Fruit fly (Drosophila melanogaster) whole organism, prepupa: ENCODE data around the gene slp2.

Experiments used
- Blimp-1 ChIP-seq: fragments of 200-800 bp; sonication (Bioruptor generic); optimal IDR thresholded peaks from 3 replicates; lab custom pipeline; 2017; ENCODE audit warnings: missing biosample characterization, missing genetic modification characterization, mild to moderate bottlenecking, moderate library complexity, missing genetic modification reagents
- CG10631 ChIP-seq: fragments of 200-800 bp; sonication (Bioruptor generic); optimal IDR thresholded peaks from 2 replicates; lab custom pipeline; 2016; ENCODE audit warnings: missing biosample characterization, missing genetic modification characterization
- CG11294 ChIP-seq: fragments of 200-800 bp; sonication (Bioruptor generic); IDR thresholded peaks from 2 replicates; pipeline ENCODE4 v1.3.6; 2022; ENCODE audit warnings: missing biosample characterization, missing genetic modification characterization
- CG11762 ChIP-seq: fragments of 200-800 bp; sonication (Bioruptor generic); optimal IDR thresholded peaks from 3 replicates; lab custom pipeline; 2016; ENCODE audit warnings: missing biosample characterization, missing genetic modification characterization; ENCODE audit not compliant: insufficient read depth
- CG11902 ChIP-seq: fragments of 200-800 bp; sonication (Bioruptor generic); optimal IDR thresholded peaks from 3 replicates; lab custom pipeline; 2016; ENCODE audit warnings: missing biosample characterization, missing genetic modification characterization
- CG15336 ChIP-seq: fragments of 200-800 bp; sonication (Bioruptor generic); IDR thresholded peaks from 2 replicates; pipeline ENCODE4 v1.3.6; 2022; ENCODE audit warnings: missing biosample characterization, missing genetic modification characterization
- CG1621 ChIP-seq: fragments of 200-800 bp; sonication (Bioruptor generic); optimal IDR thresholded peaks from 3 replicates; lab custom pipeline; 2018; ENCODE audit warnings: missing biosample characterization, mild to moderate bottlenecking, missing genetic modification characterization
- CG16779 ChIP-seq: fragments of 200-800 bp; sonication (Bioruptor generic); optimal IDR thresholded peaks from 3 replicates; lab custom pipeline; 2017; ENCODE audit warnings: missing biosample characterization, mild to moderate bottlenecking, missing genetic modification characterization
- CG3032 ChIP-seq: fragments of 200-800 bp; optimal IDR thresholded peaks from 2 replicates; lab custom pipeline; 2019; ENCODE audit warnings: missing biosample characterization, mild to moderate bottlenecking, missing genetic modification characterization, moderate library complexity
- CG32006 ChIP-seq: fragments of 200-800 bp; sonication (Bioruptor generic); optimal IDR thresholded peaks from 3 replicates; lab custom pipeline; 2017; ENCODE audit warnings: missing biosample characterization, mild to moderate bottlenecking, missing genetic modification characterization
- CG34406 ChIP-seq: fragments of 200-800 bp; sonication (Bioruptor generic); optimal IDR thresholded peaks from 3 replicates; lab custom pipeline; 2016; ENCODE audit warnings: missing biosample characterization, missing genetic modification characterization
- CG3919 ChIP-seq: fragments of 200-800 bp; sonication (Bioruptor generic); optimal IDR thresholded peaks from 3 replicates; lab custom pipeline; 2016; ENCODE audit warnings: missing biosample characterization, missing genetic modification characterization
- CG4318 ChIP-seq: fragments of 200-800 bp; sonication (Bioruptor generic); optimal IDR thresholded peaks from 3 replicates; lab custom pipeline; 2017; ENCODE audit warnings: missing biosample characterization, mild to moderate bottlenecking, missing genetic modification characterization
- CG6276 ChIP-seq: fragments of 200-800 bp; sonication (Bioruptor generic); optimal IDR thresholded peaks from 2 replicates; lab custom pipeline; 2017; ENCODE audit warnings: missing biosample characterization, mild to moderate bottlenecking, missing genetic modification characterization
- CG6808 ChIP-seq: fragments of 200-800 bp; sonication (Bioruptor generic); optimal IDR thresholded peaks from 3 replicates; lab custom pipeline; 2017; ENCODE audit warnings: missing biosample characterization, missing genetic modification characterization, mild to moderate bottlenecking, moderate library complexity, missing genetic modification reagents
- CG6854 ChIP-seq: fragments of 200-800 bp; sonication (Bioruptor generic); optimal IDR thresholded peaks from 2 replicates; lab custom pipeline; 2017; ENCODE audit warnings: missing biosample characterization, mild to moderate bottlenecking, missing genetic modification characterization
- CG7368 ChIP-seq: fragments of 200-800 bp; sonication (Bioruptor generic); optimal IDR thresholded peaks from 3 replicates; lab custom pipeline; 2016; ENCODE audit warnings: missing biosample characterization, missing genetic modification characterization
- CG8119 ChIP-seq: fragments of 200-800 bp; sonication (Bioruptor generic); IDR thresholded peaks from 3 replicates; pipeline ENCODE4 v1.3.6; 2022; ENCODE audit warnings: missing biosample characterization, missing genetic modification characterization
- CG8319 ChIP-seq: fragments of 200-800 bp; sonication (Bioruptor generic); optimal IDR thresholded peaks from 3 replicates; lab custom pipeline; 2016; ENCODE audit warnings: missing biosample characterization, missing genetic modification characterization
- CG8632 ChIP-seq: fragments of 200-800 bp; sonication (Bioruptor generic); optimal IDR thresholded peaks from 3 replicates; lab custom pipeline; 2016; ENCODE audit warnings: missing biosample characterization, missing genetic modification characterization
- CG9139 ChIP-seq: fragments of 200-800 bp; sonication (Bioruptor generic); optimal IDR thresholded peaks from 3 replicates; lab custom pipeline; 2017; ENCODE audit warnings: missing biosample characterization, mild to moderate bottlenecking, missing genetic modification characterization
- Eip75B ChIP-seq: fragments of 200-800 bp; sonication (Bioruptor generic); optimal IDR thresholded peaks from 3 replicates; lab custom pipeline; 2016; ENCODE audit warnings: missing biosample characterization, missing genetic modification characterization
- Eip93F ChIP-seq: fragments of 200-800 bp; sonication (Bioruptor generic); optimal IDR thresholded peaks from 2 replicates; lab custom pipeline; 2016; ENCODE audit warnings: missing biosample characterization, mild to moderate bottlenecking, missing genetic modification characterization
- Ets96B ChIP-seq: fragments of 200-800 bp; optimal IDR thresholded peaks from 2 replicates; lab custom pipeline; 2019; ENCODE audit warnings: missing biosample characterization, mild to moderate bottlenecking, missing genetic modification characterization, moderate library complexity
- Hr38 ChIP-seq: sonication (Bioruptor generic); optimal IDR thresholded peaks from 2 replicates; lab custom pipeline; 2016; ENCODE audit warnings: missing biosample characterization, missing genetic modification characterization
- Hr39 ChIP-seq: fragments of 200-800 bp; sonication (Bioruptor generic); optimal IDR thresholded peaks from 2 replicates; lab custom pipeline; 2016; ENCODE audit warnings: missing biosample characterization, missing genetic modification characterization
- Lpt ChIP-seq: fragments of 200-800 bp; sonication (Bioruptor generic); optimal IDR thresholded peaks from 3 replicates; lab custom pipeline; 2016; ENCODE audit warnings: missing biosample characterization, missing genetic modification characterization
- Met ChIP-seq: fragments of 200-800 bp; sonication (Bioruptor generic); optimal IDR thresholded peaks from 3 replicates; lab custom pipeline; 2016; ENCODE audit warnings: missing biosample characterization, missing genetic modification characterization
- OdsH ChIP-seq: fragments of 200-800 bp; sonication (Bioruptor generic); optimal IDR thresholded peaks from 3 replicates; lab custom pipeline; 2016; ENCODE audit warnings: missing biosample characterization, missing genetic modification characterization
- Smox ChIP-seq: fragments of 200-800 bp; sonication (Bioruptor generic); optimal IDR thresholded peaks from 3 replicates; lab custom pipeline; 2016; ENCODE audit warnings: missing biosample characterization, missing genetic modification characterization
- Sox102F ChIP-seq: fragments of 200-800 bp; sonication (Bioruptor generic); optimal IDR thresholded peaks from 2 replicates; lab custom pipeline; 2016; ENCODE audit warnings: missing biosample characterization, mild to moderate bottlenecking, missing genetic modification characterization
- Sox14 ChIP-seq: fragments of 200-800 bp; sonication (Bioruptor generic); optimal IDR thresholded peaks from 3 replicates; lab custom pipeline; 2016; ENCODE audit warnings: missing biosample characterization, missing genetic modification characterization
- Sox15 ChIP-seq: fragments of 200-800 bp; sonication (Bioruptor generic); optimal IDR thresholded peaks from 3 replicates; lab custom pipeline; 2016; ENCODE audit warnings: missing biosample characterization, missing genetic modification characterization
- achi ChIP-seq: fragments of 200-800 bp; sonication (Bioruptor generic); optimal IDR thresholded peaks from 3 replicates; lab custom pipeline; 2016; ENCODE audit warnings: missing biosample characterization, missing genetic modification characterization
- acj6 ChIP-seq: fragments of 200-800 bp; sonication (Bioruptor generic); optimal IDR thresholded peaks from 3 replicates; lab custom pipeline; 2016; ENCODE audit warnings: missing biosample characterization, missing genetic modification characterization
- cyc ChIP-seq: fragments of 200-800 bp; sonication (Bioruptor generic); optimal IDR thresholded peaks from 3 replicates; lab custom pipeline; 2016; ENCODE audit warnings: missing biosample characterization, missing genetic modification characterization
- dac ChIP-seq: fragments of 200-800 bp; sonication (Bioruptor generic); optimal IDR thresholded peaks from 2 replicates; lab custom pipeline; 2017; ENCODE audit warnings: missing biosample characterization, mild to moderate bottlenecking, missing genetic modification characterization
- dsx ChIP-seq: fragments of 200-800 bp; optimal IDR thresholded peaks from 3 replicates; lab custom pipeline; 2019; ENCODE audit warnings: missing biosample characterization, mild to moderate bottlenecking, missing genetic modification characterization, moderate library complexity; ENCODE audit not compliant: poor library complexity, severe bottlenecking
- eg ChIP-seq: fragments of 200-800 bp; sonication (Bioruptor generic); IDR thresholded peaks from 3 replicates; pipeline ENCODE4 v1.3.6; 2022; ENCODE audit warnings: missing biosample characterization, missing genetic modification characterization
- esn ChIP-seq: fragments of 200-800 bp; sonication (Bioruptor generic); optimal IDR thresholded peaks from 2 replicates; lab custom pipeline; 2016; ENCODE audit warnings: missing biosample characterization, mild to moderate bottlenecking, missing genetic modification characterization, moderate library complexity
- fd59A ChIP-seq: fragments of 200-800 bp; sonication (Bioruptor generic); optimal IDR thresholded peaks from 2 replicates; lab custom pipeline; 2017; ENCODE audit warnings: missing biosample characterization, mild to moderate bottlenecking, missing genetic modification characterization, missing genetic modification reagents
- fd85E ChIP-seq: fragments of 200-800 bp; sonication (Bioruptor generic); optimal IDR thresholded peaks from 3 replicates; lab custom pipeline; 2016; ENCODE audit warnings: missing biosample characterization, missing genetic modification characterization
- fkh ChIP-seq: fragments of 200-800 bp; sonication (Bioruptor generic); optimal IDR thresholded peaks from 3 replicates; lab custom pipeline; 2017; ENCODE audit warnings: missing biosample characterization, mild to moderate bottlenecking, missing genetic modification characterization, moderate library complexity
- lz ChIP-seq: fragments of 200-800 bp; sonication (Bioruptor generic); optimal IDR thresholded peaks from 3 replicates; lab custom pipeline; 2016; ENCODE audit warnings: missing biosample characterization, missing genetic modification characterization
- net ChIP-seq: fragments of 200-800 bp; sonication (Bioruptor generic); optimal IDR thresholded peaks from 3 replicates; lab custom pipeline; 2016; ENCODE audit warnings: missing biosample characterization, missing genetic modification characterization
- pdm3 ChIP-seq: fragments of 200-800 bp; sonication (Bioruptor generic); optimal IDR thresholded peaks from 3 replicates; lab custom pipeline; 2016; ENCODE audit warnings: missing biosample characterization, missing genetic modification characterization
- salr ChIP-seq, 2 experiments: fragments of 200-800 bp; sonication (Bioruptor generic); optimal IDR thresholded peaks; 3 replicates each; lab custom pipeline; 2016 to 2018; ENCODE audit warnings: missing biosample characterization in 2 of 2, missing genetic modification characterization in 2 of 2, mild to moderate bottlenecking in 1 of 2
- spab ChIP-seq: fragments of 200-800 bp; sonication (Bioruptor generic); optimal IDR thresholded peaks from 2 replicates; lab custom pipeline; 2017; ENCODE audit warnings: missing biosample characterization, mild to moderate bottlenecking, missing genetic modification characterization, missing genetic modification reagents
- ss ChIP-seq, 2 experiments: fragments of 200-800 bp; sonication (Bioruptor generic); optimal IDR thresholded peaks; 2 replicates in 1 of 2; 3 replicates in 1 of 2; lab custom pipeline; 2017 to 2018; ENCODE audit warnings: mild to moderate bottlenecking in 2 of 2, missing biosample characterization in 2 of 2, missing genetic modification characterization in 2 of 2, moderate library complexity in 1 of 2
- svp ChIP-seq: fragments of 200-800 bp; sonication (Bioruptor generic); peaks from one replicate; lab custom pipeline; 2016; ENCODE audit warnings: missing biosample characterization, missing genetic modification characterization
- topi ChIP-seq: fragments of 200-800 bp; sonication (Bioruptor generic); optimal IDR thresholded peaks from 3 replicates; lab custom pipeline; 2016; ENCODE audit warnings: missing biosample characterization, missing genetic modification characterization
- vri ChIP-seq: fragments of 200-800 bp; sonication (Bioruptor generic); optimal IDR thresholded peaks from 3 replicates; lab custom pipeline; 2016; ENCODE audit warnings: missing biosample characterization, mild to moderate bottlenecking, missing genetic modification characterization

slp2 gene

DNA sequence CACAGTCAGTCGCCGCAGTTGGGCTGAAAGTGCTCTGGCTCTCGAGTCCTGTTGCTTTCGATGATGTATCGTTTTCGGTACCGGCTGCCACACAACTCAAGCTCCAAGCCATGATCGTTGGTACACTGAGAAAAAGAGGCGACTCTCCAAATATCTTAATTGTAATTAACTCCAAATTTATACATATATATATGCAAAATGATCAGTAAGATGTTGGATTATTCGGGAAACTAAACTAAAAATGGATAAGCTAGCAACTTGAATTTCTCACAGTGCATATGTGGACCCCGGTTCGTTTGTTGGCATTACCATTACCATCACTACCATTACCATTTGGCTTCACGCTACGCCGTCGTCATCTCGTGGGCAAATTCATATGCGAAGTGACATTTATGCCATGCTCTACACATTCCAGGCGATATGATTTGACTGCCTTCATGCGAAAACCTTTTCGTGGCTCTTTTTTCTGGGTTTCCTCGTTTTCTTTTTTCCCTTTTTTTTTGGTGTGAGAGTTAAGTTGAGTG lies 16.9 kb downstream of the slp2 start:
- TF ChIP-seq CG3032: peak; percentile 25
- no peak for TF ChIP-seq dac (GFP tag; lab: Kevin White, UChicago)
- peak; percentile 30 for TF ChIP-seq lz (GFP tag; lab: Kevin White, UChicago)
- TF ChIP-seq eg (GFP tag; lab: Robert Waterston, UW): no peak; the same call in 2 of the 3 replicates
- no peak for TF ChIP-seq CG11762 (GFP tag; lab: Kevin White, UChicago)
- TF ChIP-seq Ets96B (tag; lab: Kevin White, UChicago): peak; percentile 21
- no peak for TF ChIP-seq CG9139 (GFP tag; lab: Kevin White, UChicago)
- TF ChIP-seq CG15336 (GFP tag; lab: Robert Waterston, UW): no peak
- TF ChIP-seq vri (GFP tag; lab: Kevin White, UChicago): no peak
- no peak for TF ChIP-seq Hr39 (GFP tag; lab: Kevin White, UChicago)
- no peak for TF ChIP-seq fd59A (GFP tag; lab: Kevin White, UChicago)
- peak; percentile 30 for TF ChIP-seq Met (GFP tag; lab: Kevin White, UChicago)
- TF ChIP-seq CG1621 (tag; lab: Kevin White, UChicago): no peak
- no peak for TF ChIP-seq CG8319 (GFP tag; lab: Kevin White, UChicago)
- no peak for TF ChIP-seq fkh
- TF ChIP-seq Sox14: peak; percentile 13
- no peak for TF ChIP-seq Blimp-1 (GFP tag; lab: Kevin White, UChicago)
- peak; percentile 69 for TF ChIP-seq svp (GFP tag; lab: Kevin White, UChicago)
- TF ChIP-seq dsx (GFP tag; lab: Kevin White, UChicago): no peak
- no peak for TF ChIP-seq Hr38
- no peak for TF ChIP-seq Smox
- TF ChIP-seq pdm3 (GFP tag; lab: Kevin White, UChicago): peak; percentile 25
- peak; percentile 16 for TF ChIP-seq acj6 (GFP tag; lab: Kevin White, UChicago)
- no peak for TF ChIP-seq spab (GFP tag; lab: Kevin White, UChicago)
- TF ChIP-seq achi: peak; percentile 6
- no peak for TF ChIP-seq Sox15 (GFP tag; lab: Kevin White, UChicago)
- TF ChIP-seq CG34406 (GFP tag; lab: Kevin White, UChicago): no peak
- TF ChIP-seq CG3919 (GFP tag; lab: Kevin White, UChicago): peak; percentile 22
- no peak for TF ChIP-seq CG11902
- TF ChIP-seq CG6854 (GFP tag; lab: Kevin White, UChicago): no peak
- TF ChIP-seq OdsH (GFP tag; lab: Kevin White, UChicago): no peak
- TF ChIP-seq cyc (GFP tag; lab: Kevin White, UChicago): no peak
- no peak for TF ChIP-seq CG7368 (GFP tag; lab: Kevin White, UChicago)
- TF ChIP-seq Eip93F (GFP tag; lab: Kevin White, UChicago): no peak
- no peak for TF ChIP-seq CG6276 (GFP tag; lab: Kevin White, UChicago)
- TF ChIP-seq Lpt (GFP tag; lab: Kevin White, UChicago): no peak
- TF ChIP-seq CG32006: peak; percentile 25
- TF ChIP-seq CG8632 (GFP tag; lab: Kevin White, UChicago): no peak
- peak; percentile 2 for TF ChIP-seq esn (GFP tag; lab: Kevin White, UChicago)
- TF ChIP-seq CG4318 (GFP tag; lab: Kevin White, UChicago): no peak
- TF ChIP-seq CG6808 (GFP tag; lab: Kevin White, UChicago): peak; percentile 26
- TF ChIP-seq CG11294 (GFP tag; lab: Robert Waterston, UW): no peak
- no peak for TF ChIP-seq net (GFP tag; lab: Kevin White, UChicago)
- 0 out of 3 replicates have a peak, but pooled peaks have one; percentile 23 for TF ChIP-seq CG8119 (GFP tag; lab: Robert Waterston, UW)
- TF ChIP-seq fd85E: no peak
- TF ChIP-seq topi (GFP tag; lab: Kevin White, UChicago): no peak
- TF ChIP-seq Sox102F (GFP tag; lab: Kevin White, UChicago): peak; percentile 7
- TF ChIP-seq CG16779 (tag; lab: Kevin White, UChicago): no peak
- TF ChIP-seq ss (GFP tag; optimal IDR thresholded peaks at IDR 0.05; lab: Kevin White, UChicago): no peak
- TF ChIP-seq Eip75B: no peak
- no peak for TF ChIP-seq CG10631
- TF ChIP-seq salr (GFP tag; optimal IDR thresholded peaks at IDR 0.05; lab: Kevin White, UChicago): no peak
